Worm (Caenorhabditis elegans): Measurements from ENCODE around the gene trxr-1.

The trxr-1 gene

DNA sequence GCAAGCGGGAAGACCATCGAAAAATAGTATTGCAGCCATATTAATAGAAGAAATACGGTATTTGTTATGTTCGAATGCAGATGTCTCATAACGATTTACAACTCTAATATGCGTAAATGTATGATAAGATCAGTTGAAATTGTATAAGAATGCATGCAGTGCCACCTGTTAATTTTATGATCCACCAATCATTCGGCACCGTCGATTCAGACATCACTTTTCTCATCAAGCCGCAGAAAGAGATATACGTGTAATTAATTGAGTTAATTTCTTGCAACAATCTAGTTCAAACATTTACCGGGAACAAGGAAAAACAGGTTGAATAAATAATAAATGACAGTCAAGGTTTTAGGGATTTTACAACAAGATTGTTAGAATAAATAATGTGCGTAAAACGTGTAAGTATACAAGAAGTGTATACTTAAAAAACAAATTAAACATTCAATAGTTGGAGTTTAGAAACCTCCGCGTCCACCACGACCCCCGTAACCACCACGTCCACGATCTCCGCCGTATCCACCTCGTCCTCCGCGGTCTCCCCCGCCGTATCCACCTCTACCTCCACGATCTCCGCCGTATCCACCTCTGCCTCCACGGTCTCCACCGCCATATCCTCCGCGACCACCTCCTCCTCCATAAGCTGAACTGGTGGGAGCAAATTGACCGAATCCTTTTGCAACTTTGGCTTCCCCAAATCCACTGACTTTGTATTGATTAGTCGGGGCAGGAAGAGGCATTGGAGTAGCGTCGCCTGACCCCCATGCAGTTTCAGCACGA, 37.4 kb upstream of the trxr-1 start:
- no peak for TF ChIP-seq ceh-9 (tag; optimal IDR thresholded peaks at IDR 0.05)
- TF ChIP-seq R02D3.7 (tag; optimal IDR thresholded peaks at IDR 0.05) = no peak

DNA sequence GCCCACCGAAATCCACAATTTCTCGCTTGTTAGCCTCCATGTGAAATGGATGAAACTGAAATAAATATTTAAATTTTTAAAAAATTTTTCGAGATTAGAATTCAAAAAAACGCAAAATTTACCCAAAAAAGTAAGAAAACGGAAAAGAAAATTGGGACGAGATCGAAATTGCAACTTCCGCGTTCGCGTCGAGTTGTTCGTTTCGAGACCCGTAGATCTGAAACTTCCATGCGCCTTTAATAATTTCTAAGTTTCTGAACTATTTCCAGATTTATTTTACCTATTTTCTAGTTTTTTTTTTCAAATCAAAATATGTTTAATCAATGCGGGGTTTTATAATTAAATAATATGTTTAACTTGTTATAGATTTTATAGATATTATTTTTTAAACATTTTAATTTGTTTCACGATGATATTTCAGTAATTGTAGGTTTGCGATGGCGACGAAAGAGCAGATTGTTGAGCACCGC, 34.6 kb upstream of the trxr-1 start, which contains the start of the genes pgl-1 and him-3:
TSS of gene pgl-1 (minus strand) at position 230 of the 470 bp plus-strand sequence.
TSS of gene him-3 (plus strand) at position 420 of the 470 bp plus-strand sequence.
- no peak for TF ChIP-seq mml-1 (tag; optimal IDR thresholded peaks at IDR 0.05)
- no peak for TF ChIP-seq sea-2 (GFP tag; optimal IDR thresholded peaks at IDR 0.05)
- TF ChIP-seq eor-1 (tag; optimal IDR thresholded peaks at IDR 0.05) = no peak
- TF ChIP-seq nhr-67 (tag; optimal IDR thresholded peaks at IDR 0.05) = no peak
- no peak for TF ChIP-seq ceh-16 (tag; optimal IDR thresholded peaks at IDR 0.05)
- no peak for TF ChIP-seq mdl-1 (tag; optimal IDR thresholded peaks at IDR 0.05)
- TF ChIP-seq ZK546.5 (tag; optimal IDR thresholded peaks at IDR 0.05) = no peak
- no peak for TF ChIP-seq elt-3 (tag; optimal IDR thresholded peaks at IDR 0.05)
- TF ChIP-seq aly-2 (tag; optimal IDR thresholded peaks at IDR 0.05) = no peak
- no peak for TF ChIP-seq nhr-23 (tag; optimal IDR thresholded peaks at IDR 0.05)
- TF ChIP-seq lin-15B (tag; optimal IDR thresholded peaks at IDR 0.05) = no peak
- TF ChIP-seq pha-4 (tag; optimal IDR thresholded peaks at IDR 0.05) = no peak

DNA sequence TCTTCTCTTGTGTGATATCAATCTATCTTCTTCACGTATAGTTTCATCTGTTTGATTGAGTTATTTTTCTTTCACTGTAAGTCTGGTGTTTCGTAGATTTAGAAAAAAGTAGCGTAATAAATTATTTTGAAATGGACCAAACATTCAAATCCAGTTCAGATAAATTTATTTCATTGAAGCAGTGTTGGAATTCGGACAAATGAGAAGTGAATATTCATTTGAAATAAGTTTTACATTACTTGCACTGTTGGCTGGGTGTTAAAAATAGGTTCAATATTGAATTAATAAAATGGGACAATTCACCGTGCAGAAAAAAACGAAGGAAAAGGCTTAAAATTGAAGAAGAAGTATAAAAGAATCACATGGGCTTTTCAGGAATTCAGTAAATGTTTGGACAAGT, 33.1 kb upstream of the trxr-1 start:
- TF ChIP-seq mml-1 (tag; optimal IDR thresholded peaks at IDR 0.05) (no peak), snpc-4 (tag; optimal IDR thresholded peaks at IDR 0.05) (no peak), ceh-82 (tag; optimal IDR thresholded peaks at IDR 0.05) (no peak), nfya-1 (tag; optimal IDR thresholded peaks at IDR 0.05; ENCODE audit: insufficient read depth) (no peak), nhr-12 (tag; optimal IDR thresholded peaks at IDR 0.05) (no peak), fkh-10 (GFP tag; optimal IDR thresholded peaks at IDR 0.05) (no peak), nhr-76 (tag; optimal IDR thresholded peaks at IDR 0.05) (no peak), mdl-1 (tag; optimal IDR thresholded peaks at IDR 0.05) (no peak), jun-1 (tag; optimal IDR thresholded peaks at IDR 0.05) (no peak), elt-2 (tag; optimal IDR thresholded peaks at IDR 0.05) (no peak), tbx-2 (tag; optimal IDR thresholded peaks at IDR 0.05) (no peak), aly-2 (tag; optimal IDR thresholded peaks at IDR 0.05) (no peak), nhr-43 (tag; optimal IDR thresholded peaks at IDR 0.05; ENCODE audit: poor library complexity, severe bottlenecking) (no peak), daf-12 (tag; optimal IDR thresholded peaks at IDR 0.05) (no peak), ztf-4 (tag; optimal IDR thresholded peaks at IDR 0.05) (no peak)

DNA sequence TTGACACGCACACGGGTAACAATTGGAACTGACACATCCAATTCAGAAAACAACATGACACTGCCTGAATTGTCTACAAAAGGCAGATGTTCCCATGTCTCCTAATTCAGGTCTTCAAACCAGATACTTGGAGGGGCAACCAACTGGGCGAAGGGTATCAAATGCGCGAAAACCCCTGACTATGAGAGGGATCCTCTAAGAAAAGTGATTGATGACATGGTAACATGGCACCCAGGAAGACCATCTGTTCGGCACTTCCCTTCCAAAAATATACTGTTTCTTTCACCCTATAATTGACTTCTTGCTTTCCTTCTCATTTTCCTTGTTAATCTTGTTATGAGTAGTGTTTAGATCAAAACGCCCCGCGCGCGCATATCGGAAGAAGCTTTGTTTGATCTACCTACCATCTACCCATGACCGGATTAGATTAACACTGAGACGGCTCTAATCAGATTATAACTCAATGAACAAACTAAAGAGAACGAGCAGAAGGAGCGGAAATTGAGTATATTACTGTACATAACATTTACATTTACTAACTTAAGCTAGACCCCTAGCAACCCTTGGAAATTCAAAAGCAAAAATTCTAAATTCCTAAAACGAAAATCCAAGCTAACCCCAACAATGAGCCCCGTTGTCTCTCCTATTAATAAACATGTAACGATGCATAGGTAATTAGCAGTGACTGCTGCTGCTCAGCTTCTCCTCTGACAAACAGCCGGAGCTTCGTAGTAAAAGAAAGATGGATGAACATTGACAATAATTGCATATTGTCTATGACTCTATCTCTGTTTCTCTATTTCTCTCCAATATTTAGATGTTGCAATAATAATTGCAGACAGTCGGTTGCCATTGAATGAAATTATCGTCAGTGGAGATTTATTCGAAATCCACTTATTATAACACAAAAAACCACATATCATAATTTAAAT, 27.0 kb upstream of the trxr-1 start:
- TF ChIP-seq mdl-1 (tag; optimal IDR thresholded peaks at IDR 0.05) (no peak), nhr-237 (tag; optimal IDR thresholded peaks at IDR 0.05) (no peak)

DNA sequence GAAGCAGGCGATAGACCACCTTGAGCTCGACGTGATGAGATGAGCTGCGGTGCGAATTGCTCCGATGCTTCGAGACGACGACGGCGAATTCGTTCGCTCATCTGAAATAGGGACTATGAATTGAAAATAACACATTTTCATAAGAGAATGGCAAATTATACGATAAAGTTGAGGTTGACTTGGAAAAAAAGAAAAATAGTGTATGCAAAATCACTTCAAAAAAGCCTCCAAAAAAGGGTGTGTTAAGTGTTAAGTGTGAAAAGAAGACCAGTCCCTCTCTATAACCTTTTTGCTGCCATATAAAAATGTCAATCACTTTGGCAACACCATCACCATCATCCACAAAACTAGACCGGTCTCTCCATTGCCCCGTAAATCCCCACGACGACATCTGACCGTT, 24.9 kb upstream of the trxr-1 start, which contains the start of gene prkl-1:
TSS of gene prkl-1 (minus strand) at position 101 of the 400 bp plus-strand sequence.
- TF ChIP-seq lin-39 (tag; optimal IDR thresholded peaks at IDR 0.05) (no peak), nhr-43 (tag; optimal IDR thresholded peaks at IDR 0.05; ENCODE audit: poor library complexity, severe bottlenecking) (no peak), fkh-2 (tag; optimal IDR thresholded peaks at IDR 0.05) (no peak), R02D3.7 (tag; optimal IDR thresholded peaks at IDR 0.05) (no peak), fkh-10 (GFP tag; optimal IDR thresholded peaks at IDR 0.05) (no peak), elt-2 (tag; optimal IDR thresholded peaks at IDR 0.05) (no peak)

DNA sequence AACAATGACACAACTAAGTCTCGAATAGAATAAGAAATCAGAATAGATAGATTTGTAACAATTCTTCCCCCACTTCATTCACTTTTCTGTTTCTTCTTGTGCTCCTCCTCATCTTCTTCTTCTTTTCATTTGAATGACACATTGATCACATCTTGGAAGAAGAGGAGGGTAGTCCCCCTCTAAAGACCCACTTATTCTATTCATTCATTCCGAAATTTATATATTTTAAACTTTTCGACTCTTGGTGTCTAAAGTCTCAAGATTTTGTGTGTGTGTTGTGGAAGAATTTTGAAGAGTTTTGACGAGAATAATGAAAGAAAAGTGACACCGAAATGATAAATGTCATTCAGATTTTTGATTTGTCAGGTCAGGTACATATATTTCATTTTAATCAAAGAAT, 20.7 kb upstream of the trxr-1 start:
- no peak for TF ChIP-seq ama-1 (optimal IDR thresholded peaks at IDR 0.05)
- no peak for TF ChIP-seq ceh-28 (tag; optimal IDR thresholded peaks at IDR 0.05)
- TF ChIP-seq nhr-237 (tag; optimal IDR thresholded peaks at IDR 0.05) = no peak
- TF ChIP-seq nhr-67 (tag; optimal IDR thresholded peaks at IDR 0.05) = no peak
- TF ChIP-seq ZK546.5 (tag; optimal IDR thresholded peaks at IDR 0.05) = no peak
- no peak for TF ChIP-seq fkh-2 (tag; optimal IDR thresholded peaks at IDR 0.05)
- no peak for TF ChIP-seq jun-1 (tag; optimal IDR thresholded peaks at IDR 0.05)
- TF ChIP-seq fos-1 (tag; optimal IDR thresholded peaks at IDR 0.05) = no peak
- no peak for TF ChIP-seq pha-4 (tag; optimal IDR thresholded peaks at IDR 0.05)
- no peak for TF ChIP-seq R02D3.7 (tag; optimal IDR thresholded peaks at IDR 0.05)
- no peak for TF ChIP-seq elt-2 (tag; optimal IDR thresholded peaks at IDR 0.05)
- TF ChIP-seq skn-1 (tag; optimal IDR thresholded peaks at IDR 0.05) = no peak
- no peak for TF ChIP-seq zag-1 (tag; optimal IDR thresholded peaks at IDR 0.05)
- no peak for TF ChIP-seq pqm-1 (tag; optimal IDR thresholded peaks at IDR 0.05)
- TF ChIP-seq nhr-77 (tag; optimal IDR thresholded peaks at IDR 0.05) = no peak
- no peak for TF ChIP-seq nhr-25 (tag; optimal IDR thresholded peaks at IDR 0.05)
- no peak for TF ChIP-seq nhr-11 (tag; optimal IDR thresholded peaks at IDR 0.05)

All from whole organism, L3 larva.